Fruit fly (Drosophila melanogaster) whole organism, embryonic: ENCODE results near the gene lqf.

Experiments
- Bteb2 ChIP-seq: fragments of 200-800 bp; sonication (Bioruptor generic); optimal IDR thresholded peaks from 2 replicates; lab custom pipeline; 2016; ENCODE audit warnings: missing biosample characterization, missing genetic modification characterization
- CG1024 ChIP-seq: fragments of 200-800 bp; sonication (Bioruptor generic); IDR thresholded peaks from 2 replicates; pipeline ENCODE4 v1.3.6; 2022; ENCODE audit warnings: missing biosample characterization, missing genetic modification characterization
- CG10267 ChIP-seq: fragments of 200-800 bp; sonication (Bioruptor generic); optimal IDR thresholded peaks from 2 replicates; lab custom pipeline; 2018; ENCODE audit warnings: missing biosample characterization, mild to moderate bottlenecking, missing genetic modification characterization, moderate library complexity
- CG11696 ChIP-seq: fragments of 200-800 bp; sonication (Bioruptor generic); IDR thresholded peaks from 2 replicates; pipeline ENCODE4 v1.3.6; 2022; ENCODE audit warnings: missing biosample characterization, missing genetic modification characterization
- CG16863 ChIP-seq: fragments of 200-800 bp; sonication (Bioruptor generic); optimal IDR thresholded peaks from 3 replicates; lab custom pipeline; 2016; ENCODE audit warnings: missing biosample characterization, missing genetic modification characterization
- CG17361 ChIP-seq: fragments of 200-800 bp; sonication (Bioruptor generic); IDR thresholded peaks from 3 replicates; pipeline ENCODE4 v1.3.6; 2022; ENCODE audit warnings: missing biosample characterization, missing genetic modification characterization
- CG17802 ChIP-seq: fragments of 200-800 bp; sonication (Bioruptor generic); optimal IDR thresholded peaks from 2 replicates; lab custom pipeline; 2018; ENCODE audit warnings: missing biosample characterization, mild to moderate bottlenecking, missing genetic modification characterization, moderate library complexity
- CG2678 ChIP-seq: fragments of 200-800 bp; sonication (Bioruptor generic); optimal IDR thresholded peaks from 3 replicates; lab custom pipeline; 2019; ENCODE audit warnings: missing biosample characterization, mild to moderate bottlenecking, missing genetic modification characterization, moderate library complexity
- CG31441 ChIP-seq: fragments of 200-800 bp; sonication (Bioruptor generic); IDR thresholded peaks from 2 replicates; pipeline ENCODE4 v1.3.6; 2022; ENCODE audit warnings: missing biosample characterization, missing genetic modification characterization
- CG3163 ChIP-seq: fragments of 200-800 bp; sonication (Bioruptor generic); optimal IDR thresholded peaks from 3 replicates; lab custom pipeline; 2016; ENCODE audit warnings: missing biosample characterization, missing genetic modification characterization
- CG3407 ChIP-seq: fragments of 200-800 bp; sonication (Bioruptor generic); optimal IDR thresholded peaks from 2 replicates; lab custom pipeline; 2018; ENCODE audit warnings: missing biosample characterization, mild to moderate bottlenecking, missing genetic modification characterization
- CG6813 ChIP-seq: fragments of 200-800 bp; sonication (Bioruptor generic); optimal IDR thresholded peaks from 2 replicates; lab custom pipeline; 2017; ENCODE audit warnings: missing biosample characterization, missing genetic modification characterization, mild to moderate bottlenecking, moderate library complexity, missing genetic modification reagents
- CG7963 ChIP-seq: fragments of 200-800 bp; sonication (Bioruptor generic); IDR thresholded peaks from 3 replicates; pipeline ENCODE4 v1.3.6; 2022; ENCODE audit warnings: missing biosample characterization, missing genetic modification characterization; ENCODE audit not compliant: partially characterized antibody
- CG8281 ChIP-seq: fragments of 200-800 bp; sonication (Bioruptor generic); optimal IDR thresholded peaks from 2 replicates; lab custom pipeline; 2018; ENCODE audit warnings: missing biosample characterization, mild to moderate bottlenecking, missing genetic modification characterization, moderate library complexity
- CG8290 ChIP-seq, 3 experiments: fragments of 200-800 bp; sonication (Bioruptor generic); optimal IDR thresholded peaks; 2 replicates each; lab custom pipeline; 2016 to 2019; ENCODE audit warnings: missing biosample characterization in 3 of 3, missing genetic modification characterization in 3 of 3, mild to moderate bottlenecking in 2 of 3, moderate library complexity in 1 of 3
- CTCF ChIP-seq: fragments of 200-800 bp; sonication (Bioruptor generic); optimal IDR thresholded peaks from 2 replicates; lab custom pipeline; 2017; ENCODE audit warnings: missing biosample characterization, mild to moderate bottlenecking, missing genetic modification characterization, moderate library complexity
- D ChIP-seq, 2 experiments: fragments of 200-800 bp in 1 of 2; fragments of >200 bp in 1 of 2; sonication (Bioruptor generic) in 1 of 2; optimal IDR thresholded peaks; 2 replicates in 1 of 2; 3 replicates in 1 of 2; lab custom pipeline; 2017; ENCODE audit warnings: mild to moderate bottlenecking in 1 of 2, missing biosample characterization in 1 of 2, missing genetic modification characterization in 1 of 2, missing genetic modification reagents in 1 of 2
- D19A ChIP-seq: fragments of 200-800 bp; optimal IDR thresholded peaks from 3 replicates; lab custom pipeline; 2019; ENCODE audit warnings: missing biosample characterization, mild to moderate bottlenecking, missing genetic modification characterization, moderate library complexity
- Dbx ChIP-seq: fragments of 200-800 bp; sonication (Bioruptor generic); IDR thresholded peaks from 3 replicates; pipeline ENCODE4 v1.3.6; 2022; ENCODE audit warnings: missing biosample characterization, missing genetic modification characterization
- Dref ChIP-seq: fragments of 200-800 bp; sonication (Bioruptor generic); IDR thresholded peaks from 2 replicates; pipeline ENCODE4 v1.3.6; 2022; ENCODE audit warnings: missing biosample characterization, missing genetic modification characterization
- E2f2 ChIP-seq: fragments of 200-800 bp; sonication (Bioruptor generic); IDR thresholded peaks from 2 replicates; pipeline ENCODE4 v1.3.6; 2022; ENCODE audit warnings: missing biosample characterization, missing genetic modification characterization
- H2.0 ChIP-seq: fragments of 200-800 bp; sonication (Bioruptor generic); IDR thresholded peaks from 2 replicates; pipeline ENCODE4 v1.3.6; 2022; ENCODE audit warnings: missing biosample characterization, missing genetic modification characterization
- MTF-1 ChIP-seq: fragments of 200-800 bp; sonication (Bioruptor generic); optimal IDR thresholded peaks from 2 replicates; lab custom pipeline; 2018; ENCODE audit warnings: missing biosample characterization, mild to moderate bottlenecking, missing genetic modification characterization, borderline replicate concordance
- NFAT ChIP-seq: fragments of 200-800 bp; sonication (Bioruptor generic); IDR thresholded peaks from 2 replicates; pipeline ENCODE4 v1.3.6; 2022; ENCODE audit warnings: missing biosample characterization, missing genetic modification characterization
- PHDP ChIP-seq: fragments of 200-800 bp; sonication (Bioruptor generic); optimal IDR thresholded peaks from 3 replicates; lab custom pipeline; 2018; ENCODE audit warnings: missing biosample characterization, mild to moderate bottlenecking, missing genetic modification characterization, moderate library complexity
- Ptx1 ChIP-seq: fragments of 200-800 bp; sonication (Bioruptor generic); IDR thresholded peaks from 2 replicates; pipeline ENCODE4 v1.3.6; 2022; ENCODE audit warnings: missing biosample characterization, missing genetic modification characterization
- Ssrp ChIP-seq: fragments of 200-800 bp; sonication (Bioruptor generic); optimal IDR thresholded peaks from 2 replicates; lab custom pipeline; 2018; ENCODE audit warnings: missing biosample characterization, mild to moderate bottlenecking, missing genetic modification characterization, moderate library complexity
- ato ChIP-seq: fragments of 200-800 bp; sonication (Bioruptor generic); IDR thresholded peaks from 2 replicates; pipeline ENCODE4 v1.3.6; 2022; ENCODE audit warnings: missing biosample characterization, missing genetic modification characterization; ENCODE audit not compliant: partially characterized antibody
- az2 ChIP-seq: fragments of 200-800 bp; sonication (Bioruptor generic); optimal IDR thresholded peaks from 3 replicates; lab custom pipeline; 2016; ENCODE audit warnings: missing biosample characterization, missing genetic modification characterization
- caup ChIP-seq: fragments of 200-800 bp; sonication (Bioruptor generic); optimal IDR thresholded peaks from 3 replicates; lab custom pipeline; 2017; ENCODE audit warnings: missing biosample characterization, mild to moderate bottlenecking, missing genetic modification characterization, moderate library complexity; ENCODE audit not compliant: severe bottlenecking
- crol ChIP-seq: fragments of 200-800 bp; sonication (Bioruptor generic); IDR thresholded peaks from 2 replicates; pipeline ENCODE4 v1.3.6; 2022; ENCODE audit warnings: missing biosample characterization, missing genetic modification characterization
- gem ChIP-seq: fragments of 200-800 bp; sonication (Bioruptor generic); optimal IDR thresholded peaks from 2 replicates; lab custom pipeline; 2019; ENCODE audit warnings: missing biosample characterization, mild to moderate bottlenecking, missing genetic modification characterization, moderate library complexity
- grn ChIP-seq: fragments of 200-800 bp; sonication (Bioruptor generic); optimal IDR thresholded peaks from 3 replicates; lab custom pipeline; 2017; ENCODE audit warnings: missing biosample characterization, missing genetic modification characterization
- gsb ChIP-seq: fragments of 200-800 bp; sonication (Bioruptor generic); IDR thresholded peaks from 2 replicates; pipeline ENCODE4 v1.3.6; 2022; ENCODE audit warnings: missing biosample characterization, missing genetic modification characterization
- kay ChIP-seq: fragments of 200-800 bp; sonication (Bioruptor generic); optimal IDR thresholded peaks from 2 replicates; lab custom pipeline; 2016; ENCODE audit warnings: missing biosample characterization, missing genetic modification characterization
- phol ChIP-seq: fragments of 200-800 bp; sonication (Bioruptor generic); optimal IDR thresholded peaks from 3 replicates; lab custom pipeline; 2018; ENCODE audit warnings: missing biosample characterization, mild to moderate bottlenecking, missing genetic modification characterization, moderate library complexity
- prd ChIP-seq, 3 experiments: fragments of >200 bp in 2 of 3; fragments of 200-800 bp in 1 of 3; sonication (Bioruptor generic) in 1 of 3; optimal IDR thresholded peaks in 2 of 3; IDR thresholded peaks in 1 of 3; 2 replicates in 2 of 3; 3 replicates in 1 of 3; pipeline versions ENCODE4 v1.3.6 to Lab custom; 2017 to 2022; ENCODE audit warnings: missing biosample characterization in 1 of 3, missing genetic modification characterization in 1 of 3
- salm ChIP-seq: fragments of 200-800 bp; sonication (Bioruptor generic); optimal IDR thresholded peaks from 2 replicates; lab custom pipeline; 2018; ENCODE audit warnings: missing biosample characterization, mild to moderate bottlenecking, missing genetic modification characterization
- sens ChIP-seq: fragments of 200-800 bp; sonication (Bioruptor generic); peaks from one replicate; lab custom pipeline; 2016; ENCODE audit warnings: missing biosample characterization, missing genetic modification characterization
- sisA ChIP-seq: fragments of 200-800 bp; sonication (Bioruptor generic); IDR thresholded peaks from 2 replicates; pipeline ENCODE4 v1.3.6; 2022; ENCODE audit warnings: missing biosample characterization, missing genetic modification characterization
- slbo ChIP-seq: fragments of 200-800 bp; sonication (Bioruptor generic); IDR thresholded peaks from 2 replicates; pipeline ENCODE4 v1.3.6; 2022; ENCODE audit warnings: missing biosample characterization, missing genetic modification characterization
- sqz ChIP-seq: fragments of 200-800 bp; sonication (Bioruptor generic); optimal IDR thresholded peaks from 3 replicates; lab custom pipeline; 2018; ENCODE audit warnings: missing biosample characterization, mild to moderate bottlenecking, missing genetic modification characterization
- ssp ChIP-seq: fragments of 200-800 bp; sonication (Bioruptor generic); IDR thresholded peaks from 2 replicates; pipeline ENCODE4 v1.3.6; 2022; ENCODE audit warnings: missing biosample characterization, missing genetic modification characterization
- sug ChIP-seq: fragments of 200-800 bp; optimal IDR thresholded peaks from 2 replicates; lab custom pipeline; 2019; ENCODE audit warnings: missing biosample characterization, mild to moderate bottlenecking, missing genetic modification characterization, moderate library complexity
- z ChIP-seq: fragments of 200-800 bp; sonication (Bioruptor generic); IDR thresholded peaks from 3 replicates; pipeline ENCODE4 v1.3.6; 2022; ENCODE audit warnings: missing biosample characterization, missing genetic modification characterization
- zen ChIP-seq: fragments of 200-800 bp; sonication (Bioruptor generic); optimal IDR thresholded peaks from 3 replicates; lab custom pipeline; 2018; ENCODE audit warnings: missing biosample characterization, mild to moderate bottlenecking, missing genetic modification characterization, moderate library complexity

lqf gene

dm6 chr3L:7527661-7528379 is 760 bp upstream of the lqf start:
- TF ChIP-seq CG2678 (tag; lab: Kevin White, UChicago) (no peak), D (optimal IDR thresholded peaks at IDR 0.05; lab: Kevin White, UChicago) (no peak), D (GFP tag; optimal IDR thresholded peaks at IDR 0.05; lab: Kevin White, UChicago) (no peak), phol (tag; lab: Kevin White, UChicago) (peak; percentile 56), ato (no peak), zen (tag; lab: Kevin White, UChicago) (no peak), CG16863 (no peak), E2f2 (GFP tag; lab: Robert Waterston, UW) (peak; percentile 81), D19A (tag; lab: Kevin White, UChicago) (no peak), CG1024 (no peak), CG17361 (no peak), CG7963 (no peak), CG11696 (GFP tag; lab: Robert Waterston, UW) (no peak), CG8290 (GFP tag; optimal IDR thresholded peaks at IDR 0.05; lab: Kevin White, UChicago) (no peak), CG8290 (tag; optimal IDR thresholded peaks at IDR 0.05; lab: Kevin White, UChicago) (no peak), z (peak; percentile 57; the same call in 1 of the 3 replicates), Ptx1 (GFP tag; lab: Robert Waterston, UW) (no peak), Dref (no peak), CG10267 (tag; lab: Kevin White, UChicago) (no peak), MTF-1 (GFP tag; lab: Kevin White, UChicago) (no peak), Bteb2 (GFP tag; lab: Kevin White, UChicago) (no peak), CG17802 (no peak), CTCF (GFP tag; lab: Kevin White, UChicago) (peak; percentile 50), az2 (GFP tag; lab: Kevin White, UChicago) (no peak)

dm6 chr3L:7529081-7530021 is 771 bp downstream of the lqf start:
- TF ChIP-seq Ssrp (no peak), salm (no peak), H2.0 (peak; percentile 24; the same call in 1 of the 2 replicates), sens (GFP tag; lab: Kevin White, UChicago) (peak; percentile 76), gsb (GFP tag; lab: Robert Waterston, UW) (0 out of 2 replicates have a peak, but pooled peaks have one; percentile 40), ssp (no peak), kay (GFP tag; lab: Kevin White, UChicago) (peak; percentile 97), crol (peak; percentile 72; the same call in 1 of the 2 replicates), prd (optimal IDR thresholded peaks at IDR 0.05; lab: Kevin White, UChicago) (no peak), prd (GFP tag; IDR thresholded peaks at IDR 0.05; lab: Robert Waterston, UW) (no peak), sug (tag; lab: Kevin White, UChicago) (peak; percentile 97), slbo (peak; percentile 39; the same call in 1 of the 2 replicates), CG31441 (GFP tag; lab: Robert Waterston, UW) (no peak), PHDP (tag; lab: Kevin White, UChicago) (peak; percentile 7), sqz (GFP tag; lab: Kevin White, UChicago) (peak; percentile 68), grn (peak; percentile 36), CG3407 (GFP tag; lab: Kevin White, UChicago) (peak; percentile 2), Bteb2 (GFP tag; lab: Kevin White, UChicago) (no peak), CG3163 (GFP tag; lab: Kevin White, UChicago) (no peak), CG8281 (tag; lab: Kevin White, UChicago) (peak; percentile 3), NFAT (GFP tag; lab: Robert Waterston, UW) (0 out of 2 replicates have a peak, but pooled peaks have one; percentile 5), sisA (peak; percentile 35; the same call in 1 of the 2 replicates), caup (peak; percentile 21), Dbx (GFP tag; lab: Robert Waterston, UW) (peak; percentile 37; the same call in 1 of the 3 replicates), gem (tag; lab: Kevin White, UChicago) (peak; percentile 29), CG6813 (GFP tag; lab: Kevin White, UChicago) (peak; percentile 28)
